Fruit fly (Drosophila melanogaster): ENCODE results near the gene CG15020.

- TF ChIP-seq psq (optimal IDR thresholded peaks at IDR 0.05) = no peak
- no peak for TF ChIP-seq usp (GFP tag; optimal IDR thresholded peaks at IDR 0.05)
- TF ChIP-seq EcR (GFP tag; optimal IDR thresholded peaks at IDR 0.05) = no peak
- TF ChIP-seq CG8478 (optimal IDR thresholded peaks at IDR 0.05) = no peak
These were observed 13.7 kb upstream of the CG15020 start for dm6 chr3L:4407743-4408142.
